Comparison of ENCODE assay signal across 1 fruit fly cellular context in genomic region chr3L:11112427-11112826, dm6.
A peak's percentile ranks its signal among the peaks of the same experiment; 100 is the strongest.
TF ChIP-seq lines count a peak whose summit lies in the region.

No protein-coding gene starts in this region.

TF ChIP-seq in whole organism, embryonic, 481 proteins besides CTCF, POLR2A, EP300 and RAD21 (continued from another document):
- TF ChIP-seq klu (GFP tag; IDR thresholded peaks at IDR 0.05; lab: Robert Waterston, UW): no peak
- TF ChIP-seq CG1603 (tag; optimal IDR thresholded peaks at IDR 0.05; lab: Kevin White, UChicago): no peak
- TF ChIP-seq tll (GFP tag; optimal IDR thresholded peaks at IDR 0.05; lab: Kevin White, UChicago): no peak
- TF ChIP-seq CG3838 (GFP tag; optimal IDR thresholded peaks at IDR 0.05; lab: Kevin White, UChicago): no peak
- no peak for TF ChIP-seq CG7372 (GFP tag; IDR thresholded peaks at IDR 0.05; lab: Robert Waterston, UW)
- peak; percentile 59 for TF ChIP-seq Med (GFP tag; lab: Kevin White, UChicago)
- TF ChIP-seq H2.0 (GFP tag; IDR thresholded peaks at IDR 0.05; lab: Robert Waterston, UW): no peak
- TF ChIP-seq Doc2 (GFP tag; IDR thresholded peaks at IDR 0.05; lab: Robert Waterston, UW): no peak
- 0 out of 2 replicates have a peak, but pooled peaks have one; percentile 25 for TF ChIP-seq aop (GFP tag; IDR thresholded peaks at IDR 0.05; lab: Robert Waterston, UW)
- TF ChIP-seq CG6654 (GFP tag; optimal IDR thresholded peaks at IDR 0.05; lab: Kevin White, UChicago): no peak
- TF ChIP-seq hkb (optimal IDR thresholded peaks at IDR 0.05; lab: Kevin White, UChicago): no peak
- no peak for TF ChIP-seq hkb (GFP tag; IDR thresholded peaks at IDR 0.05; lab: Robert Waterston, UW)
